Fruit fly (Drosophila melanogaster) whole organism, embryonic: ENCODE measurements around the gene CG5188.

Experiments
- B-H2 ChIP-seq: fragments of 200-800 bp; sonication (Bioruptor generic); optimal IDR thresholded peaks from 2 replicates; lab custom pipeline; 2018; ENCODE audit warnings: missing biosample characterization, mild to moderate bottlenecking, missing genetic modification characterization
- Blimp-1 ChIP-seq: fragments of 200-800 bp; sonication (Bioruptor generic); optimal IDR thresholded peaks from 3 replicates; lab custom pipeline; 2018; ENCODE audit warnings: missing biosample characterization, missing genetic modification characterization, mild to moderate bottlenecking, moderate library complexity, missing genetic modification reagents
- CG10274 ChIP-seq: fragments of 200-800 bp; sonication (Bioruptor generic); optimal IDR thresholded peaks from 3 replicates; lab custom pipeline; 2017; ENCODE audit warnings: missing biosample characterization, mild to moderate bottlenecking, missing genetic modification characterization
- CG12942 ChIP-seq: fragments of 200-800 bp; sonication (Bioruptor generic); optimal IDR thresholded peaks from 3 replicates; lab custom pipeline; 2016; ENCODE audit warnings: missing biosample characterization, missing genetic modification characterization
- CG13775 ChIP-seq: fragments of 200-800 bp; sonication (Bioruptor generic); optimal IDR thresholded peaks from 3 replicates; lab custom pipeline; 2017; ENCODE audit warnings: missing biosample characterization, mild to moderate bottlenecking, missing genetic modification characterization
- CG14014 ChIP-seq: fragments of 200-800 bp; sonication (Bioruptor generic); IDR thresholded peaks from 2 replicates; pipeline ENCODE4 v1.3.6; 2022; ENCODE audit warnings: missing biosample characterization, missing genetic modification characterization
- CG16813 ChIP-seq: fragments of 200-800 bp; sonication (Bioruptor generic); IDR thresholded peaks from 3 replicates; pipeline ENCODE4 v1.3.6; 2022; ENCODE audit warnings: missing biosample characterization, missing genetic modification characterization; ENCODE audit not compliant: partially characterized antibody
- CG2129 ChIP-seq: fragments of 200-800 bp; sonication (Bioruptor generic); IDR thresholded peaks from 2 replicates; pipeline ENCODE4 v1.3.6; 2022; ENCODE audit warnings: missing biosample characterization, missing genetic modification characterization; ENCODE audit not compliant: partially characterized antibody
- CG31441 ChIP-seq: fragments of 200-800 bp; sonication (Bioruptor generic); IDR thresholded peaks from 2 replicates; pipeline ENCODE4 v1.3.6; 2022; ENCODE audit warnings: missing biosample characterization, missing genetic modification characterization
- CG32767 ChIP-seq: fragments of 200-800 bp; sonication (Bioruptor generic); IDR thresholded peaks from 2 replicates; pipeline ENCODE4 v1.3.6; 2022; ENCODE audit warnings: missing biosample characterization, missing genetic modification characterization
- CG4360 ChIP-seq: fragments of 200-800 bp; sonication (Bioruptor generic); IDR thresholded peaks from 2 replicates; pipeline ENCODE4 v1.3.6; 2022; ENCODE audit warnings: missing biosample characterization, missing genetic modification characterization
- CG43689 ChIP-seq: fragments of 200-800 bp; sonication (Bioruptor generic); IDR thresholded peaks from 2 replicates; pipeline ENCODE4 v1.3.6; 2022; ENCODE audit warnings: missing biosample characterization, missing genetic modification characterization
- CG4424 ChIP-seq: fragments of 200-800 bp; sonication (Bioruptor generic); optimal IDR thresholded peaks from 3 replicates; lab custom pipeline; 2016; ENCODE audit warnings: missing biosample characterization, missing genetic modification characterization
- CG7745 ChIP-seq: fragments of 200-800 bp; sonication (Bioruptor generic); optimal IDR thresholded peaks from 2 replicates; lab custom pipeline; 2018; ENCODE audit warnings: missing biosample characterization, mild to moderate bottlenecking, missing genetic modification characterization, moderate library complexity
- CG7963 ChIP-seq: fragments of 200-800 bp; sonication (Bioruptor generic); IDR thresholded peaks from 3 replicates; pipeline ENCODE4 v1.3.6; 2022; ENCODE audit warnings: missing biosample characterization, missing genetic modification characterization; ENCODE audit not compliant: partially characterized antibody
- CG7987 ChIP-seq: fragments of 200-800 bp; sonication (Bioruptor generic); optimal IDR thresholded peaks from 2 replicates; lab custom pipeline; 2018; ENCODE audit warnings: missing biosample characterization, mild to moderate bottlenecking, missing genetic modification characterization, moderate library complexity
- CHES-1-like ChIP-seq: fragments of 200-800 bp; sonication (Bioruptor generic); optimal IDR thresholded peaks from 2 replicates; lab custom pipeline; 2016; ENCODE audit warnings: missing biosample characterization, missing genetic modification characterization
- Dfd ChIP-seq, 2 experiments: fragments of >200 bp; optimal IDR thresholded peaks; 2 replicates each; lab custom pipeline; 2017; ENCODE audit warnings: missing biosample characterization in 2 of 2, missing genetic modification characterization in 2 of 2
- Dp ChIP-seq: fragments of 200-800 bp; sonication (Bioruptor generic); optimal IDR thresholded peaks from 2 replicates; lab custom pipeline; 2018; ENCODE audit warnings: missing biosample characterization, mild to moderate bottlenecking, missing genetic modification characterization, moderate library complexity
- E2f2 ChIP-seq: fragments of 200-800 bp; sonication (Bioruptor generic); IDR thresholded peaks from 2 replicates; pipeline ENCODE4 v1.3.6; 2022; ENCODE audit warnings: missing biosample characterization, missing genetic modification characterization
- Eip74EF ChIP-seq, 2 experiments: fragments of 200-800 bp in 1 of 2; fragments of >200 bp in 1 of 2; sonication (Bioruptor generic) in 1 of 2; optimal IDR thresholded peaks; 2 replicates each; lab custom pipeline; 2017 to 2019; ENCODE audit warnings: missing biosample characterization in 2 of 2, missing genetic modification characterization in 2 of 2, mild to moderate bottlenecking in 1 of 2, moderate library complexity in 1 of 2
- HLH54F ChIP-seq: fragments of 200-800 bp; sonication (Bioruptor generic); optimal IDR thresholded peaks from 3 replicates; lab custom pipeline; 2016; ENCODE audit warnings: missing biosample characterization, missing genetic modification characterization
- HLHmδ ChIP-seq: fragments of 200-800 bp; sonication (Bioruptor generic); optimal IDR thresholded peaks from 2 replicates; lab custom pipeline; 2018; ENCODE audit warnings: missing biosample characterization, mild to moderate bottlenecking, missing genetic modification characterization, moderate library complexity
- Hand ChIP-seq: fragments of 200-800 bp; sonication (Bioruptor generic); optimal IDR thresholded peaks from 2 replicates; lab custom pipeline; 2017; ENCODE audit warnings: mild to moderate bottlenecking, missing biosample characterization, missing genetic modification reagents, missing genetic modification characterization
- HmgZ ChIP-seq: fragments of 200-800 bp; sonication (Bioruptor generic); optimal IDR thresholded peaks from 2 replicates; lab custom pipeline; 2018; ENCODE audit warnings: missing biosample characterization, mild to moderate bottlenecking, missing genetic modification characterization
- Hmr ChIP-seq: fragments of 200-800 bp; sonication (Bioruptor generic); optimal IDR thresholded peaks from 3 replicates; lab custom pipeline; 2017; ENCODE audit warnings: mild to moderate bottlenecking, missing biosample characterization, missing genetic modification reagents, missing genetic modification characterization
- MTF-1 ChIP-seq: fragments of 200-800 bp; sonication (Bioruptor generic); optimal IDR thresholded peaks from 2 replicates; lab custom pipeline; 2018; ENCODE audit warnings: missing biosample characterization, mild to moderate bottlenecking, missing genetic modification characterization, borderline replicate concordance
- NC2α ChIP-seq: fragments of 200-800 bp; sonication (Bioruptor generic); optimal IDR thresholded peaks from 2 replicates; lab custom pipeline; 2016; ENCODE audit warnings: missing biosample characterization, missing genetic modification characterization
- NfI ChIP-seq: fragments of 200-800 bp; sonication (Bioruptor generic); optimal IDR thresholded peaks from 3 replicates; lab custom pipeline; 2018; ENCODE audit warnings: missing biosample characterization, mild to moderate bottlenecking, missing genetic modification characterization, moderate library complexity
- Ssrp ChIP-seq: fragments of 200-800 bp; sonication (Bioruptor generic); optimal IDR thresholded peaks from 2 replicates; lab custom pipeline; 2018; ENCODE audit warnings: missing biosample characterization, mild to moderate bottlenecking, missing genetic modification characterization, moderate library complexity
- ab ChIP-seq: fragments of 200-800 bp; sonication (Bioruptor generic); optimal IDR thresholded peaks from 2 replicates; lab custom pipeline; 2016; ENCODE audit warnings: missing biosample characterization, missing genetic modification characterization
- abd-A ChIP-seq: fragments of 200-800 bp; sonication (Bioruptor generic); optimal IDR thresholded peaks from 3 replicates; lab custom pipeline; 2019; ENCODE audit warnings: missing biosample characterization, mild to moderate bottlenecking, missing genetic modification characterization, moderate library complexity
- bsh ChIP-seq, 2 experiments: fragments of 200-800 bp; sonication (Bioruptor generic); optimal IDR thresholded peaks; 2 replicates each; lab custom pipeline; 2017 to 2018; ENCODE audit warnings: mild to moderate bottlenecking in 2 of 2, missing biosample characterization in 2 of 2, missing genetic modification characterization in 2 of 2, moderate library complexity in 1 of 2
- corto ChIP-seq: fragments of 200-800 bp; sonication (Bioruptor generic); optimal IDR thresholded peaks from 2 replicates; lab custom pipeline; 2016; ENCODE audit warnings: missing biosample characterization, mild to moderate bottlenecking, missing genetic modification characterization, moderate library complexity
- ftz-f1 ChIP-seq: fragments of 200-800 bp; sonication (Bioruptor generic); optimal IDR thresholded peaks from 2 replicates; lab custom pipeline; 2016; ENCODE audit warnings: missing biosample characterization, missing genetic modification characterization
- ken ChIP-seq: fragments of 200-800 bp; sonication (Bioruptor generic); IDR thresholded peaks from 3 replicates; pipeline ENCODE4 v1.3.6; 2022; ENCODE audit warnings: missing biosample characterization, missing genetic modification characterization
- kni ChIP-seq: fragments of 200-800 bp; sonication (Bioruptor generic); optimal IDR thresholded peaks from 3 replicates; lab custom pipeline; 2017; ENCODE audit warnings: mild to moderate bottlenecking, missing biosample characterization, missing genetic modification reagents, missing genetic modification characterization
- lola ChIP-seq, 3 experiments: fragments of >200 bp in 2 of 3; fragments of 200-800 bp in 1 of 3; sonication (Bioruptor generic) in 1 of 3; optimal IDR thresholded peaks; 2 replicates each; lab custom pipeline; 2017 to 2019; ENCODE audit warnings: missing biosample characterization in 3 of 3, missing genetic modification characterization in 3 of 3, mild to moderate bottlenecking in 1 of 3, moderate library complexity in 1 of 3
- odd ChIP-seq: fragments of 200-800 bp; sonication (Bioruptor generic); optimal IDR thresholded peaks from 2 replicates; lab custom pipeline; 2017; ENCODE audit warnings: missing biosample characterization, mild to moderate bottlenecking, missing genetic modification characterization
- pan ChIP-seq, 4 experiments: fragments of >200 bp in 3 of 4; fragments of 200-800 bp in 1 of 4; sonication (Bioruptor generic) in 1 of 4; optimal IDR thresholded peaks in 3 of 4; IDR thresholded peaks in 1 of 4; 2 replicates each; pipeline versions ENCODE4 v1.3.6 to Lab custom; 2017 to 2022; ENCODE audit warnings: missing biosample characterization in 2 of 4, missing genetic modification characterization in 2 of 4, mixed read lengths in 1 of 4
- ranshi ChIP-seq: fragments of 200-800 bp; sonication (Bioruptor generic); IDR thresholded peaks from 2 replicates; pipeline ENCODE4 v1.3.6; 2022; ENCODE audit warnings: missing biosample characterization, missing genetic modification characterization
- sc ChIP-seq, 3 experiments: fragments of >200 bp in 2 of 3; fragments of 200-800 bp in 1 of 3; sonication (Bioruptor generic) in 1 of 3; optimal IDR thresholded peaks; 2 replicates in 2 of 3; 3 replicates in 1 of 3; lab custom pipeline; 2017; ENCODE audit warnings: mild to moderate bottlenecking in 1 of 3, missing biosample characterization in 1 of 3, missing genetic modification characterization in 1 of 3, missing genetic modification reagents in 1 of 3
- shn ChIP-seq: fragments of 200-800 bp; sonication (Bioruptor generic); optimal IDR thresholded peaks from 3 replicates; lab custom pipeline; 2016; ENCODE audit warnings: missing biosample characterization, missing genetic modification characterization
- sima ChIP-seq: fragments of 200-800 bp; sonication (Bioruptor generic); optimal IDR thresholded peaks from 2 replicates; lab custom pipeline; 2016; ENCODE audit warnings: missing biosample characterization, missing genetic modification characterization
- yki ChIP-seq: fragments of >200 bp; optimal IDR thresholded peaks from 3 replicates; lab custom pipeline; 2018

The CG5188 gene

dm6 chr2L:10387869-10388726 is 40.5 kb upstream of the CG5188 start, which contains the start of gene da:
Gene da (plus strand): TSS chr2L:10388105.
- no peak for TF ChIP-seq NC2α (GFP tag; lab: Kevin White, UChicago)
- no peak for TF ChIP-seq sima (GFP tag; lab: Kevin White, UChicago)
- TF ChIP-seq ftz-f1 (GFP tag; lab: Kevin White, UChicago) = no peak
- TF ChIP-seq CG7987 (GFP tag; lab: Kevin White, UChicago) = peak; percentile 45
- no peak for TF ChIP-seq CG2129 (GFP tag; lab: Robert Waterston, UW)
- peak; percentile 30; the same call in 1 of the 2 replicates for TF ChIP-seq CG32767 (GFP tag; lab: Robert Waterston, UW)
- TF ChIP-seq HLH54F (GFP tag; lab: Kevin White, UChicago) = peak; percentile 65
- TF ChIP-seq pan (optimal IDR thresholded peaks at IDR 0.05; lab: Kevin White, UChicago) = no peak
- peak in 1 of 2 experiments; percentile 61 for TF ChIP-seq pan (GFP tag; optimal IDR thresholded peaks at IDR 0.05 in 1 of 2, IDR thresholded peaks at IDR 0.05 in 1 of 2)
- peak in 1 of 2 experiments; percentile 70 for TF ChIP-seq Eip74EF (GFP tag; optimal IDR thresholded peaks at IDR 0.05; lab: Kevin White, UChicago)
- TF ChIP-seq CG43689 (GFP tag; lab: Robert Waterston, UW) = no peak
- no peak for TF ChIP-seq Blimp-1 (GFP tag; lab: Kevin White, UChicago)
- TF ChIP-seq odd = peak; percentile 23
- no peak for TF ChIP-seq CG4360
- TF ChIP-seq yki (lab: Kevin White, UChicago) = no peak
- TF ChIP-seq shn (GFP tag; lab: Kevin White, UChicago) = peak; percentile 7
- TF ChIP-seq Dfd (GFP tag; optimal IDR thresholded peaks at IDR 0.05; lab: Kevin White, UChicago) = peak in 1 of 2 experiments; percentile 43
- TF ChIP-seq CG16813 (GFP tag; lab: Robert Waterston, UW) = peak; percentile 64
- TF ChIP-seq ken (GFP tag; lab: Robert Waterston, UW) = peak; percentile 49; the same call in 1 of the 3 replicates
- no peak for TF ChIP-seq ab
- TF ChIP-seq CG7745 (tag; lab: Kevin White, UChicago) = no peak
- TF ChIP-seq E2f2 (GFP tag; lab: Robert Waterston, UW) = peak; percentile 47; the same call in 1 of the 2 replicates
- no peak for TF ChIP-seq kni (GFP tag; lab: Kevin White, UChicago)
- TF ChIP-seq Dp (GFP tag; lab: Kevin White, UChicago) = peak; percentile 14
- TF ChIP-seq CG13775 = peak; percentile 49
- peak; percentile 64; the same call in 1 of the 2 replicates for TF ChIP-seq CG14014 (GFP tag; lab: Robert Waterston, UW)
- TF ChIP-seq ranshi (GFP tag; lab: Robert Waterston, UW) = 0 out of 2 replicates have a peak, but pooled peaks have one; percentile 17
- TF ChIP-seq lola (GFP tag; optimal IDR thresholded peaks at IDR 0.05; lab: Kevin White, UChicago) = peak in 2 of 3 experiments; percentile 42 to 92
- TF ChIP-seq sc (optimal IDR thresholded peaks at IDR 0.05; lab: Kevin White, UChicago) = no peak
- TF ChIP-seq sc (GFP tag; optimal IDR thresholded peaks at IDR 0.05; lab: Kevin White, UChicago) = no peak
- no peak for TF ChIP-seq corto (GFP tag; lab: Kevin White, UChicago)
- no peak for TF ChIP-seq abd-A (tag; lab: Kevin White, UChicago)
- TF ChIP-seq B-H2 (GFP tag; lab: Kevin White, UChicago) = peak; percentile 54
- TF ChIP-seq CG31441 (GFP tag; lab: Robert Waterston, UW) = peak; percentile 53; the same call in 1 of the 2 replicates
- peak; percentile 41 for TF ChIP-seq HmgZ (tag; lab: Kevin White, UChicago)
- no peak for TF ChIP-seq HLHmδ
- peak in 1 of 2 experiments; percentile 58 for TF ChIP-seq bsh (GFP tag; optimal IDR thresholded peaks at IDR 0.05; lab: Kevin White, UChicago)
- TF ChIP-seq CG10274 (GFP tag; lab: Kevin White, UChicago) = no peak
- no peak for TF ChIP-seq MTF-1
- TF ChIP-seq Hmr (GFP tag; lab: Kevin White, UChicago) = peak; percentile 63
- TF ChIP-seq CHES-1-like = peak; percentile 60
- peak; percentile 75 for TF ChIP-seq NfI (GFP tag; lab: Kevin White, UChicago)
- TF ChIP-seq CG12942 = peak; percentile 22
- TF ChIP-seq CG7963 = peak; percentile 44; the same call in 1 of the 3 replicates
- peak; percentile 55 for TF ChIP-seq CG4424 (GFP tag; lab: Kevin White, UChicago)
- TF ChIP-seq Ssrp = peak; percentile 58
- no peak for TF ChIP-seq Hand (GFP tag; lab: Kevin White, UChicago)
